Worm (Caenorhabditis elegans): ENCODE data around the gene C25E10.17.

ce11 chrV:9095613-9096317 is 48.4 kb upstream of the C25E10.17 start, which contains the start of gene F21C10.10:
- TF ChIP-seq tab-1 (GFP tag; IDR thresholded peaks at IDR 0.05) (no peak), ztf-29 (GFP tag; IDR thresholded peaks at IDR 0.05) (no peak), flt-1 (GFP tag; IDR thresholded peaks at IDR 0.05) (0 out of 2 replicates have a peak, but pooled peaks have one; percentile 8), ref-1 (GFP tag; conservative IDR thresholded peaks at IDR 0.05) (no peak), klf-2 (GFP tag; conservative IDR thresholded peaks at IDR 0.05) (no peak), T22C8.4 (GFP tag; IDR thresholded peaks at IDR 0.05) (no peak), med-1 (GFP tag; optimal IDR thresholded peaks at IDR 0.05; ENCODE audit: insufficient read depth) (no peak), ztf-23 (GFP tag; IDR thresholded peaks at IDR 0.05) (no peak)

All from whole organism, midembryonic.